Fruit fly (Drosophila melanogaster) Kc167 (cell line): Measurements from ENCODE around the gene CG31093.

ENCODE experiments used
- Myc ChIP-seq: fragments of >200 bp; optimal IDR thresholded peaks from 2 replicates; lab custom pipeline; 2017; ENCODE audit warnings: missing external identifiers
- Sin3A ChIP-seq: fragments of >200 bp; optimal IDR thresholded peaks from 2 replicates; lab custom pipeline; 2018; ENCODE audit warnings: missing external identifiers
- h ChIP-seq: fragments of >200 bp; optimal IDR thresholded peaks from 3 replicates; lab custom pipeline; 2018; ENCODE audit warnings: missing external identifiers
- insv ChIP-seq: fragments of >200 bp; optimal IDR thresholded peaks from 3 replicates; lab custom pipeline; 2018; ENCODE audit warnings: missing external identifiers
- psq ChIP-seq: fragments of >200 bp; optimal IDR thresholded peaks from 2 replicates; lab custom pipeline; 2017; ENCODE audit warnings: missing external identifiers
- ttk ChIP-seq: sonication (Bioruptor generic); optimal IDR thresholded peaks from 2 replicates; lab custom pipeline; 2017; ENCODE audit warnings: missing external identifiers

Gene CG31093

DNA sequence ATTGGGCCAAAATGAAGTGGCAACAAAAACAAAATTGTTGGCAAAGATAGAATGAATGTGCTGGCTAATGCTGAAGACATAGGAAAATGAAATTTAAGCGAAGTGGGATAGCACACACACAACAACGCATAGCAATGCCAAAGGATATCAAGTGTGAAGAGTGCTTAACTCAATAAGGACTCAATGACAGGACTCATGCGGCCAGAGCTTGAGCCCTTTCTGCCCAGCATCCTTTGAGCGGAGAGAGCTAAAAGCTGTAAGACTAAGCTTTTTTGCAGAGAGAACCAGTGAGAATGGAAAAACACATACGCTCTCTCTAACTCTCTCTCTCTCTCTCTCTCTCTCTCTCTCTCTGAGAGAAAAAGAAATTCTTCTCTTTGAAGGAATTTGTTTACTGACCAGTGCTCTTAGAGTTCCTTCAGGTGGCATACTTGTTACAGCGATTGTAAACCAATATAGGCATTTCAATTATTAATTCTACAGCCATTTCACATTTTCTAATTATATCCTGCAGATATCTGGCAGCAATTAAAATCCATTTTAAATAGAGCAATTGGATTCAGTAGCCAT lies 7.3 kb downstream of the CG31093 start:
- no peak for TF ChIP-seq psq (lab: Kevin White, UChicago)
- TF ChIP-seq h: no peak
- no peak for TF ChIP-seq insv (lab: Kevin White, UChicago)

DNA sequence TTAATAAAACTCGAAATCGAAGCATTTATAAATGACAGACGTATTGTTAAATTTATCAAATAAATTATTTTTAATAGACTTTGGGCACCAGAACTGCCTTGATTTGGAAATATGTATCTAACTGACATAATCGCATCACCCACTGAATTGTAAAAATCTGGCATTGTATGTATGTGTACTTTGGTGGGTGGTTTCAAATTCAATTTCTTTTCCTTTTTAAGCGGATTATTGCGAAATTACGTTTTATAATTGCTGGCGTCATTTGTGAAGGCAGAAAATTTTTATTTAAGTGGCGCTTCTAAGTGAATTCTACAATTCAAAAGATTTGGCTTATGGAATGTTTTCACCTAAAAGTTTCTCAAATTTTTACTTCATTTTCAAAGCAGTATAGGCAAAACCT lies 12.1 kb downstream of the CG31093 start, which contains the start of gene CG4956:
TSS of gene CG4956 (minus strand) at position 101 of the 400 bp plus-strand sequence.
- TF ChIP-seq Sin3A (lab: Kevin White, UChicago) (no peak), insv (lab: Kevin White, UChicago) (no peak), Myc (no peak), psq (lab: Kevin White, UChicago) (no peak), h (no peak), ttk (lab: Kevin White, UChicago) (no peak)

DNA sequence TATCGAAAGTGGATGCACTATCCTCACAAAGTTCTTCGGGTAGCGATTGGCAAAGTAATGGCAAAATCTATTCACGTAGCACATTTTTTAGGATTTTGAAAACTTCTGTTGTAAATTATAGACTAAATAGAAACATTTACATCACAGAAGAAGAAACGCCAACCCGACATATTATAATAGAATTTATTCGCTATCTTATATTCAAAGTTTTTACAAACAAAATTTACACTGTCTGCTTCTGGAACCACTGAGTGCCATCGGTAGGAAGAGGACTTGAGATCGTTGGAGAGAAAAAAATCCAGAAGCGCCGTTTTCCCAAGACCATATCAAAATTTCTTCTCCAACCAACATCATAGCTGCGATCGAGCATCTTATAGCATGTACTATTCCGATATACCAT lies 13.2 kb downstream of the CG31093 start, which contains the start of gene CG17195:
TSS of gene CG17195 (minus strand) at position 101 of the 400 bp plus-strand sequence.
- TF ChIP-seq Myc (no peak), psq (lab: Kevin White, UChicago) (no peak), insv (lab: Kevin White, UChicago) (no peak), Sin3A (lab: Kevin White, UChicago) (no peak)

DNA sequence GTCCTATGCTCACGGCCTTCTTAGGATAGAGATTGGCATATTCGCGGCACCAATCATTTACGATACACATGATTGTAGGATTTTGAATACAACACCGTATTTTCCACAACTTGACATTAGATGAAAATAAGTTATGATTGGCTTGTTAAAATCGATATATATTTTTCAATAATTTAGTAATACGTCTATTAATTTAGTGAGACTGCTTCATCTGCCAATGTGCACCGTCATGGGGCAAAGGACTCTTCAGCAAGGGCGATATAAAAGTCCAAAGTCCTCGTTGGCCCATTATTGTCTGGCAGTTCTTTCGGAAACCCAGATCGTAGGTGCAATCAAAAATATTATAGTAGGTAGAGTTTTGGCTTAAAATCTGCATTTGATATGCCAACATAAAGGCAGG lies 14.1 kb downstream of the CG31093 start, which contains the start of gene CG17196:
TSS of gene CG17196 (minus strand) at position 101 of the 400 bp plus-strand sequence.
- no peak for TF ChIP-seq psq (lab: Kevin White, UChicago)
- TF ChIP-seq insv (lab: Kevin White, UChicago): no peak
- no peak for TF ChIP-seq ttk (lab: Kevin White, UChicago)
- no peak for TF ChIP-seq Sin3A (lab: Kevin White, UChicago)
- TF ChIP-seq h: no peak
- no peak for TF ChIP-seq Myc

DNA sequence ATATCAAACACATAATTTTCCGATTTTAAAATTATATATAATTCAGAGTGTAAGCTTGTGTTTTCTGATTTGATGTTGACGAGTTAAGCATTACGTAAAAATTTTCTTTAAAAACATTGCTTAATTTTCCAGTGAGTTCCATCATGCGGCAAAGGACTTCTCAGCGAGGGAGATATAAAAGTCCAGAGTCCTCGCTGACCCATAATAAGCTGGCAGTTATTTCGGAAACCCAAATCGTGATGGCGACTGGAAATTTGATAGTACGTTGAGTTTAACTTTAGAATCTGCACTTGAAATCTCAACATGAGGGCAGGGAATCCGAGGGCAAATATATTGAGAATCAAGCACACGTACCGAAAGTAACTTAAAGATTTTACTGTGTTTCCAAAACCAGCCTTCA lies 15.0 kb downstream of the CG31093 start, which contains the start of the genes CG17197 and CG17198:
TSS of gene CG17197 (minus strand) at position 101 of the 400 bp plus-strand sequence.
TSS of gene CG17198 (minus strand) at position 101 of the 400 bp plus-strand sequence.
- TF ChIP-seq ttk (lab: Kevin White, UChicago) (no peak), h (no peak), psq (lab: Kevin White, UChicago) (no peak), insv (lab: Kevin White, UChicago) (no peak), Myc (no peak)

DNA sequence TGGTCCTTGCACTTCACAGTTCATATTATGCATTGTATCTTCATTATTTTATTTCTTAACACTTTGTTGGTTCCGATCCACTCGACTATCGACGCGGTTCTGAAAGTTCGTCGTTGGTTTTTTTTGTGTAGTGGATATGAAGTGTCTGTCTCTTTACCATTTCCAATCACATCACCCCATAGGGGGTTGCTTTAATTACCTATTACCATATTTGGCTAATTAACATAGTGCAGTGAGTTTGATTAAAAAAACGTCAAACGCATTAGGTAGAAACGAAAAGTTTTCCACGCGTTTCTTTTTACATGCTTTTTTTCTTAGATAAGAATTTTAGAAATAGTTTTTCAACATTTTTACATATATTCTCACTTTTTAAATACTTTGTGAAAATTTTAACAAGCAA lies 27.3 kb downstream of the CG31093 start, which contains the start of gene LpR1:
TSS of gene LpR1 (minus strand) at position 101 of the 400 bp plus-strand sequence.
- TF ChIP-seq Sin3A (lab: Kevin White, UChicago) (no peak), insv (lab: Kevin White, UChicago) (no peak), psq (lab: Kevin White, UChicago) (no peak), Myc (no peak), ttk (lab: Kevin White, UChicago) (no peak)

DNA sequence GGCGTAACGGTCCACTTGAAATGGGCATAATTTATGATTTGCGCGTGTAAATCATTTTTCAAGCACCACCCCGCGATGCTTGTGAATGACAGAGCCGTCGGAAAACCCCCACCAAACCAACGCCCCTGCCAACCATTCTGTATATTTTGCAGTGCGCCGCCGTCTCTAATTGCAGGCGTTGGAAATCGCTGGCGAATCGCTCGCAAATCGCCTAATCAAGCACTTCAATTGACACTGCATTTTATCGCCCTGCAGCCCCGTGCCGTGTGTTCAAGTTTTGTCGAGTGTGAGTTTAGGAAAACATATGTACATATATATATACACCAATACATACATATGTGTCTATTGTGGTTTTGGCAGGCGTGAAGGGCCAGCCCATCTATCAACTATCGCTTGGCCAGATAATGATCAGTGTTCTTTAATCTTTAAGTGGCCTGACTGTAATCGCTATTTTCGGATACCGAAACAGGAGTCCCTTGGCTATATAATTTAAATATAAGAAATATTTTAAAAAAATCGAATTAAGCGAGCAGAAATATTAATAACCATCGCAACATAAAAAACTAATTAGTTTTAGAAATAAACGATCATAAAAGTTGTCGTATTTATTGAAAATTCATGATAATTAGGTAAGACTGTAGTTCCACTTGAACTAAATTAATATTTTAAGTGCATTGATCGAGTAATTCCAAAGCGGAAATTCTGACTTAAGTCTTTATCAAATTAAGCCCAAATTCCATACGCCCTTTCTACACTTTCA lies 28.1 kb downstream of the CG31093 start:
- TF ChIP-seq Myc (no peak), h (no peak), insv (lab: Kevin White, UChicago) (no peak), ttk (lab: Kevin White, UChicago) (no peak), psq (lab: Kevin White, UChicago) (no peak), Sin3A (lab: Kevin White, UChicago) (no peak)

DNA sequence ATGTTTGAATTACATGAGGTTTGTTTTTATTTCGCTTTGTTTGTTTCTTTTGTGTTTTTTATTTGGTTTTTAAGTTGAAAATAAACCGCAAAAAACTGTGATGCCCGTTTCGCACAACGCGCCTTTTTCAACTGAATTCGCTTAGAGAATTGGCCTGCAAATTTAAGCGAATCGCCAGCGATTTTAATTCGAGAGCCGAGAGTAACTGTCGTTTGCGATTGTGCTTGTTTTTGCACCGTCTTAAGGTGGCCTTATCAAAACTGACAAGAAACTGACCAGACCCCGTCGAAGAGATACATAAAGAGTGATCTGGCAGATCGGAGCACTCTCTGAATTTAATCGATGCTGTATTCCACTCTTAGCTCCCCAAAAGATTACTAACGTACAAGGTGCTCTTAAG lies 30.1 kb downstream of the CG31093 start:
- TF ChIP-seq Myc: no peak
- no peak for TF ChIP-seq h
- TF ChIP-seq Sin3A (lab: Kevin White, UChicago): no peak
- no peak for TF ChIP-seq ttk (lab: Kevin White, UChicago)

DNA sequence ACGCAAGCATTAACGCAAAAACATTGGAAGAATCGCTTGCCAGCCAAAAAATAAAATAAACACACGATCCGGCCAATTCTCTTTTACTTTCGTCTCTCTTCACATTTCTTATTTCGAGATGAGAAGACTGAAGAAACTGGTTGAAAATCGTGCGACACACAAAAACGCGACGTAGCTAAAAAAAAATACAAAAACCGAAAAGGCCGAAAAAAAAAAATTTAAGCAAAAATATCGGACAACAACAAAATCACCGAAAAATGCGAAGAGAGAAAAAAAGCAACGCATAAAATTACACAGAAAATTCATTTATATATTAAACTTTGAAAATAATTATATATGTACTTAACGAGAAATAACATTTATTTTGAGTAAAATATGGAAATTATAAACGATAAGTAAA lies 30.8 kb downstream of the CG31093 start:
- no peak for TF ChIP-seq ttk (lab: Kevin White, UChicago)
- TF ChIP-seq Myc: no peak
- no peak for TF ChIP-seq insv (lab: Kevin White, UChicago)
- no peak for TF ChIP-seq h
- no peak for TF ChIP-seq psq (lab: Kevin White, UChicago)
- no peak for TF ChIP-seq Sin3A (lab: Kevin White, UChicago)

DNA sequence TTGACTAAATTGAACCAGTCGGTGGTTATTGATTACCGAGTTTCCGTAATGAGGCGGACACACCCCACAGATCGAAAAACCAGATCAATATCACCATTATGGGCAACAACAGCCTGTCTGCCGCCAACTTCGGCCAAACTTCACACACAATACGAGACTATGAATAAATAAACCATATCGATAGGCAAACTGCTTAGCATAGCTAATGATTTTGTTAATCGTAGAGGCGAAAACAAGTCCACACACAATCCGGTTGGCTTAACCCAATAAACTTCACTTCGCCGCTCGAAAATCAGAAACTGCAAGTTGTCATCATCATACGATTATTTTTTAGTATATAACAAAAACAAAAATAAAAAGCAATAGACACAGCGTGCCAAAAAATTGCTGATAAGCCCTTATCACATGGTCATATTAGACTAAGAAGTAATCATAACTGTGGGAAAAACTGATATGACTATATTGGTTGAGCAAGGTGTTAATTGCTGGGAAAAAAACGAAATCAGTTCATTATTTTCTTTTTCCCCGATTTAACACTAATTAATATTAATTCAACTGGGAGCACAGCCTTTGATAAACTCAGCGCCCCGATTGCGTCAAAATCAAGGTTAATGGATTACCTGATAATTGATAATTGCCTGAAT lies 34.3 kb downstream of the CG31093 start:
- no peak for TF ChIP-seq h
- TF ChIP-seq ttk (lab: Kevin White, UChicago): no peak
- no peak for TF ChIP-seq psq (lab: Kevin White, UChicago)
- no peak for TF ChIP-seq Sin3A (lab: Kevin White, UChicago)
- no peak for TF ChIP-seq Myc
- no peak for TF ChIP-seq insv (lab: Kevin White, UChicago)

DNA sequence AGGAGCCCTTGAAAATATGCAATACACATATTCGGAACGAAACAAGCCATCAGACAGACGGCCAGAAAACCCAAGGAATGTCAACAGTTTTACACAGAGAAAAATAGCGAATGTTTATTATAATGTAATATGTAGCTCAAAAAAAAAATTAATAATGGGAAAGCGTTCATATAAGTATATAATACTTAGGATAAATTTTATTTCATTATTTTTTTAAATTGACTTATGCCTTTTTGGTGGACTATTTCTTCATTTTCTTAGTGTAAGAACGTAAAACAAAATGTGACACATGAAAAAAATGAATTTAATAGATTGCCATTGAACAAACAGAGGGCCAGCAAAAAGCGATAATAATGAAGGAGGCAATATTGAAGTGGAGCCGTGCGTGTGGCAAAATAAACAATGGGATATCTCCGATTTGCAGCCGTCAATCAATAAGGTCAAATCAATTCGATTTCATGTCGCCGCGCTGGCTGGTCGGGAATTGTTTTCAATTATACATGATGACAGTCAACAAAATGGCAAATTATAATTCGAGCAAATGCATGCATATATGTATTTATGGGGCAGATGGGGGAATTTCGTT lies 35.3 kb downstream of the CG31093 start:
- TF ChIP-seq Sin3A (lab: Kevin White, UChicago): no peak
- no peak for TF ChIP-seq psq (lab: Kevin White, UChicago)
- TF ChIP-seq Myc: no peak
- TF ChIP-seq ttk (lab: Kevin White, UChicago): no peak
- TF ChIP-seq h: no peak
- TF ChIP-seq insv (lab: Kevin White, UChicago): no peak

DNA sequence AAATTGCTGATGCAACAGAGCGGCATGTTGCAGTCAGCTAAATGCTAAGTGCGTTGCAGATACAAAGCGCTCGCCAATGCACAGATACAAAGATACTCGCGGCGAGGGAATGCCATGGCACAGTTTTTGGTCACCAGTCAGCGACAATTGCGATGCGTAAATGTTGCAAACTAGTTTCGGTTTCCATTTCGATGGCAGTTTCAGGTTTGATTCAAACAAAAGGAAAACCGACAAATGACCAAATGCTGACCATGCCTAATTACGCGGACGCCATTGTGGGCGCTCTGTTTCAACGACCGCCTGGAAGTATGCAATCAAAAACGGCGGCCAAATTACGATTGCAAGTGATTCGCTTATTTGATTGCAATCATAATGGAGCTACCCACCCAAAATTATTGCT lies 36.5 kb downstream of the CG31093 start:
- no peak for TF ChIP-seq ttk (lab: Kevin White, UChicago)
- TF ChIP-seq Sin3A (lab: Kevin White, UChicago): no peak
- TF ChIP-seq psq (lab: Kevin White, UChicago): no peak
- no peak for TF ChIP-seq h
- TF ChIP-seq insv (lab: Kevin White, UChicago): no peak
- TF ChIP-seq Myc: no peak
